Worm (Caenorhabditis elegans) whole organism, early embryonic: ENCODE results near the gene C06G4.6.

Experiments used
- B0310.2 ChIP-seq: sonication (generic microtip); optimal IDR thresholded peaks from 2 replicates; lab custom pipeline; 2016; ENCODE audit warnings: mild to moderate bottlenecking, missing genetic modification characterization, missing compliant biosample characterization
- F13C5.2 ChIP-seq: sonication (generic microtip); optimal IDR thresholded peaks from 2 replicates; lab custom pipeline; 2017; ENCODE audit warnings: mild to moderate bottlenecking, missing genetic modification characterization, inconsistent platforms, missing compliant biosample characterization
- aly-1 ChIP-seq: sonication (generic microtip); optimal IDR thresholded peaks from 2 replicates; lab custom pipeline; 2016; ENCODE audit warnings: missing genetic modification characterization, missing compliant biosample characterization
- ama-1 ChIP-seq: fragments of 150-350 bp; optimal IDR thresholded peaks from 2 replicates; lab custom pipeline; 2014
- ceh-13 ChIP-seq: fragments of 200-800 bp; sonication (Bioruptor generic); optimal IDR thresholded peaks from 2 replicates; lab custom pipeline; 2018; ENCODE audit warnings: mild to moderate bottlenecking, missing genetic modification characterization, missing compliant biosample characterization
- ceh-36 ChIP-seq: sonication (generic microtip); optimal IDR thresholded peaks from 2 replicates; lab custom pipeline; 2016; ENCODE audit warnings: missing genetic modification characterization, inconsistent platforms, missing compliant biosample characterization
- ets-7 ChIP-seq: sonication (generic microtip); optimal IDR thresholded peaks from 2 replicates; lab custom pipeline; 2016; ENCODE audit warnings: missing genotype, missing genetic modification characterization, missing compliant biosample characterization
- flt-1 ChIP-seq: fragments of 200-800 bp; sonication (Bioruptor generic); IDR thresholded peaks from 2 replicates; pipeline ENCODE4 v1.3.6; 2022; ENCODE audit warnings: missing genetic modification characterization, missing compliant biosample characterization
- hnd-1 ChIP-seq: sonication (generic microtip); optimal IDR thresholded peaks from 2 replicates; lab custom pipeline; 2016; ENCODE audit warnings: missing genetic modification characterization, missing compliant biosample characterization
- pes-1 ChIP-seq: fragments of 200-800 bp; sonication (Bioruptor generic); IDR thresholded peaks from 2 replicates; pipeline ENCODE4 v1.3.6; 2022; ENCODE audit warnings: missing genetic modification reagents, missing genetic modification characterization, missing compliant biosample characterization
- scrt-1 ChIP-seq: fragments of 200-800 bp; sonication (Bioruptor generic); IDR thresholded peaks from 2 replicates; pipeline ENCODE4 v1.3.6; 2022; ENCODE audit warnings: missing genetic modification characterization, missing compliant biosample characterization
- sea-1 ChIP-seq: fragments of 200-800 bp; sonication (Bioruptor generic); conservative IDR thresholded peaks from 2 replicates; pipeline ENCODE4 v1.3.6; 2022; ENCODE audit warnings: missing genetic modification characterization, missing compliant biosample characterization
- tbx-11 ChIP-seq: fragments of 200-800 bp; sonication (Bioruptor generic); IDR thresholded peaks from 2 replicates; pipeline ENCODE4 v1.3.6; 2022; ENCODE audit warnings: missing genetic modification characterization, missing compliant biosample characterization
- tbx-37 ChIP-seq: fragments of 200-800 bp; sonication (Bioruptor generic); conservative IDR thresholded peaks from 2 replicates; pipeline ENCODE4 v1.3.6; 2022; ENCODE audit warnings: missing genetic modification reagents, missing genetic modification characterization, missing compliant biosample characterization

DNA sequence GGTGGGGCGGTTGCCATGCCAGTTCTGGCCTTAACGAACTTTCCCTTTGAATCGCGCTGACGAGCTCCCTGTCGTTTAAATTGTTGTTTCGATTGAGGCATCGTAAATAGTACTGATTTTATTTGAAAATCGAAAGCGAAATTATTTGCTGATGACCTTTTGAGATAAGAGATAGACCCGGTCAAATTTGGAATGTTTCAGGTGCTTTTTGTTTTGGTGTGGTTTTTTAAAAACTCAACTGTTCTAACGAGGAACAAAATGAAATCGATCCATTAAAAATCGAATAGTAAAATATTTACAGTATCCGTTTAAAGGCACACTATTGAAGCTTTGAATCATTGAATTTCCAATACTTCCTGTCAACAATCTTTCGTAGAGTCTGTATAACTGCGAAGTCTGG, 38.6 kb downstream of the C06G4.6 start, which contains the start of gene K12H4.6:
- no peak for TF ChIP-seq ama-1
- TF ChIP-seq ceh-36 (tag; lab: Kevin White, UChicago), result no peak
- TF ChIP-seq scrt-1 (GFP tag; lab: Robert Waterston, UW), result no peak
- TF ChIP-seq flt-1 (GFP tag; lab: Robert Waterston, UW), result no peak
- TF ChIP-seq B0310.2 (tag; lab: Kevin White, UChicago), result no peak
- TF ChIP-seq F13C5.2 (tag; lab: Kevin White, UChicago), result no peak
- TF ChIP-seq ceh-13 (GFP tag; lab: Kevin White, UChicago), result no peak
- TF ChIP-seq ets-7 (tag; lab: Kevin White, UChicago), result no peak
- no peak for TF ChIP-seq sea-1 (GFP tag; lab: Robert Waterston, UW)
- no peak for TF ChIP-seq pes-1 (GFP tag; lab: Robert Waterston, UW)
- TF ChIP-seq hnd-1 (tag; lab: Kevin White, UChicago), result no peak
- TF ChIP-seq aly-1, result no peak
- TF ChIP-seq tbx-11 (GFP tag; lab: Robert Waterston, UW), result no peak
- no peak for TF ChIP-seq tbx-37 (GFP tag; lab: Robert Waterston, UW)
